Fruit fly (Drosophila melanogaster): ENCODE results near the gene CG32756.
A peak's percentile ranks its signal among the peaks of the same experiment; 100 is the strongest.

Gene CG32756

dm6 chrX:5995951-5996350 is 50.5 kb downstream of the CG32756 start (continued):
- no peak for TF ChIP-seq CG1024 (GFP tag; IDR thresholded peaks at IDR 0.05)
- no peak for TF ChIP-seq Atf6 (GFP tag; IDR thresholded peaks at IDR 0.05)
- TF ChIP-seq CG10209 (GFP tag; optimal IDR thresholded peaks at IDR 0.05): peak; percentile 9
- 0 out of 3 replicates have a peak, but pooled peaks have one; percentile 8 for TF ChIP-seq ci (GFP tag; IDR thresholded peaks at IDR 0.05)
- no peak for TF ChIP-seq CG11398 (GFP tag; optimal IDR thresholded peaks at IDR 0.05)
- TF ChIP-seq stwl (tag; optimal IDR thresholded peaks at IDR 0.05): no peak
- TF ChIP-seq Stat92E (GFP tag; optimal IDR thresholded peaks at IDR 0.05): no peak
- peak; percentile 29; the same call in 1 of the 2 replicates for TF ChIP-seq CG31441 (GFP tag; IDR thresholded peaks at IDR 0.05)
- TF ChIP-seq bab2 (GFP tag; optimal IDR thresholded peaks at IDR 0.05): no peak
- no peak for TF ChIP-seq CG6765 (GFP tag; optimal IDR thresholded peaks at IDR 0.05)
- peak; percentile 9 for TF ChIP-seq CG5245 (GFP tag; optimal IDR thresholded peaks at IDR 0.05)
- no peak for TF ChIP-seq ATbp (GFP tag; optimal IDR thresholded peaks at IDR 0.05)
- no peak for TF ChIP-seq cwo (GFP tag; optimal IDR thresholded peaks at IDR 0.05)
- TF ChIP-seq gfzf (GFP tag; optimal IDR thresholded peaks at IDR 0.05): no peak
- no peak for TF ChIP-seq Jarid2 (GFP tag; optimal IDR thresholded peaks at IDR 0.05)
- no peak for TF ChIP-seq CG9876 (GFP tag; optimal IDR thresholded peaks at IDR 0.05)
- no peak for TF ChIP-seq CG34422 (GFP tag; IDR thresholded peaks at IDR 0.05)
- no peak for TF ChIP-seq Tbp (GFP tag; optimal IDR thresholded peaks at IDR 0.05)
- peak; percentile 35 for TF ChIP-seq CG10267 (tag; optimal IDR thresholded peaks at IDR 0.05)
- no peak for TF ChIP-seq CG6791 (GFP tag; IDR thresholded peaks at IDR 0.05; ENCODE audit: partially characterized antibody)
- TF ChIP-seq knrl (GFP tag; IDR thresholded peaks at IDR 0.05; ENCODE audit: partially characterized antibody): no peak
- no peak for TF ChIP-seq z (GFP tag; IDR thresholded peaks at IDR 0.05)
- TF ChIP-seq en (GFP tag; optimal IDR thresholded peaks at IDR 0.05): no peak
- TF ChIP-seq oc (tag; optimal IDR thresholded peaks at IDR 0.05): no peak
- TF ChIP-seq CG2116 (GFP tag; optimal IDR thresholded peaks at IDR 0.05): no peak
- no peak for TF ChIP-seq CG13624 (GFP tag; optimal IDR thresholded peaks at IDR 0.05)
- no peak for TF ChIP-seq CG2129 (GFP tag; IDR thresholded peaks at IDR 0.05; ENCODE audit: partially characterized antibody)
- TF ChIP-seq her (GFP tag; optimal IDR thresholded peaks at IDR 0.05): no peak
- TF ChIP-seq kah (GFP tag; optimal IDR thresholded peaks at IDR 0.05): no peak
- no peak for TF ChIP-seq CG10431 (GFP tag; optimal IDR thresholded peaks at IDR 0.05)
- TF ChIP-seq repo (GFP tag; optimal IDR thresholded peaks at IDR 0.05): no peak
- TF ChIP-seq CG1603 (tag; optimal IDR thresholded peaks at IDR 0.05): no peak
- TF ChIP-seq CG12391 (tag; optimal IDR thresholded peaks at IDR 0.05): peak; percentile 39
- no peak for TF ChIP-seq cas (GFP tag; IDR thresholded peaks at IDR 0.05)
- no peak for TF ChIP-seq CG6272 (GFP tag; IDR thresholded peaks at IDR 0.05)
- TF ChIP-seq tx (GFP tag; optimal IDR thresholded peaks at IDR 0.05): no peak
- no peak for TF ChIP-seq mam (GFP tag; optimal IDR thresholded peaks at IDR 0.05)
- TF ChIP-seq zfh1 (GFP tag; IDR thresholded peaks at IDR 0.05): peak; percentile 46; the same call in 1 of the 3 replicates
- TF ChIP-seq ab (GFP tag; optimal IDR thresholded peaks at IDR 0.05): no peak
- TF ChIP-seq run (tag; optimal IDR thresholded peaks at IDR 0.05): no peak
- 0 out of 2 replicates have a peak, but pooled peaks have one; percentile 13 for TF ChIP-seq Rfx (GFP tag; IDR thresholded peaks at IDR 0.05)
- no peak for TF ChIP-seq bigmax (GFP tag; optimal IDR thresholded peaks at IDR 0.05)
- TF ChIP-seq fru (optimal IDR thresholded peaks at IDR 0.05): no peak
- TF ChIP-seq ase (GFP tag; IDR thresholded peaks at IDR 0.05): no peak
- TF ChIP-seq CG16863 (GFP tag; optimal IDR thresholded peaks at IDR 0.05): no peak
- peak in 1 of 2 experiments; percentile 6 for TF ChIP-seq Hr51 (GFP tag; optimal IDR thresholded peaks at IDR 0.05)
- no peak for TF ChIP-seq vvl (GFP tag; IDR thresholded peaks at IDR 0.05)
- peak; percentile 13; the same call in 1 of the 2 replicates for TF ChIP-seq wor (GFP tag; IDR thresholded peaks at IDR 0.05)
- no peak for TF ChIP-seq CG6683 (GFP tag; optimal IDR thresholded peaks at IDR 0.05)
- TF ChIP-seq tup (GFP tag; optimal IDR thresholded peaks at IDR 0.05): no peak
- no peak for TF ChIP-seq CG2202 (tag; optimal IDR thresholded peaks at IDR 0.05)
- TF ChIP-seq CG11085 (GFP tag; IDR thresholded peaks at IDR 0.05): no peak
